Worm (Caenorhabditis elegans): ENCODE results near the gene adah-1.

Gene adah-1

ce11 chrIV:7010195-7010594 lies 13.8 kb upstream of the adah-1 start:
- TF ChIP-seq F13H6.1 (tag; optimal IDR thresholded peaks at IDR 0.05): no peak
- TF ChIP-seq nhr-237 (tag; optimal IDR thresholded peaks at IDR 0.05): no peak
- TF ChIP-seq nhr-11 (tag; optimal IDR thresholded peaks at IDR 0.05): no peak
- no peak for TF ChIP-seq unc-55 (GFP tag; optimal IDR thresholded peaks at IDR 0.05)
- no peak for TF ChIP-seq nhr-23 (tag; optimal IDR thresholded peaks at IDR 0.05)
- no peak for TF ChIP-seq lin-13 (GFP tag; optimal IDR thresholded peaks at IDR 0.05)
- TF ChIP-seq alr-1 (tag; optimal IDR thresholded peaks at IDR 0.05): no peak
- no peak for TF ChIP-seq Y55F3AM.14 (GFP tag; optimal IDR thresholded peaks at IDR 0.05)

- TF ChIP-seq ceh-16 (tag; optimal IDR thresholded peaks at IDR 0.05): no peak
- no peak for TF ChIP-seq mdl-1 (tag; optimal IDR thresholded peaks at IDR 0.05)
- TF ChIP-seq nhr-10 (tag; optimal IDR thresholded peaks at IDR 0.05): no peak
- no peak for TF ChIP-seq sem-4 (tag; optimal IDR thresholded peaks at IDR 0.05)
- no peak for TF ChIP-seq nhr-21 (tag; optimal IDR thresholded peaks at IDR 0.05)
- no peak for TF ChIP-seq ztf-11 (tag; optimal IDR thresholded peaks at IDR 0.05)
- TF ChIP-seq lin-39 (tag; optimal IDR thresholded peaks at IDR 0.05): no peak
- no peak for TF ChIP-seq ztf-1 (GFP tag; conservative IDR thresholded peaks at IDR 0.05)
- TF ChIP-seq gmeb-1 (tag; optimal IDR thresholded peaks at IDR 0.05): no peak
- TF ChIP-seq nhr-25 (tag; optimal IDR thresholded peaks at IDR 0.05): no peak
- TF ChIP-seq blmp-1 (tag; optimal IDR thresholded peaks at IDR 0.05; ENCODE audit: insufficient read depth): no peak
- TF ChIP-seq sma-3 (GFP tag; optimal IDR thresholded peaks at IDR 0.05): no peak
- TF ChIP-seq nhr-11 (tag; optimal IDR thresholded peaks at IDR 0.05): no peak
- TF ChIP-seq mab-5 (tag; optimal IDR thresholded peaks at IDR 0.05): no peak
- TF ChIP-seq Y55F3AM.14 (GFP tag; optimal IDR thresholded peaks at IDR 0.05): no peak
These were observed 13.2 kb upstream of the adah-1 start, which contains the start of gene C25A8.1 for ce11 chrIV:7010835-7011234. Gene C25A8.1, plus strand, starts transcription at chrIV:7011135.

- TF ChIP-seq elt-3 (tag; optimal IDR thresholded peaks at IDR 0.05) (no peak), sma-3 (GFP tag; optimal IDR thresholded peaks at IDR 0.05) (no peak), mab-5 (tag; optimal IDR thresholded peaks at IDR 0.05) (no peak), egl-27 (tag; optimal IDR thresholded peaks at IDR 0.05) (no peak), nhr-11 (tag; optimal IDR thresholded peaks at IDR 0.05) (no peak), skn-1 (tag; optimal IDR thresholded peaks at IDR 0.05) (no peak), nhr-6 (tag; optimal IDR thresholded peaks at IDR 0.05) (no peak), ztf-4 (tag; optimal IDR thresholded peaks at IDR 0.05) (no peak), nhr-12 (tag; optimal IDR thresholded peaks at IDR 0.05) (no peak)
These were observed 12.3 kb upstream of the adah-1 start, which contains the start of gene trxr-1 for ce11 chrIV:7011728-7012127. Gene trxr-1, plus strand, starts transcription at chrIV:7011954.

ce11 chrIV:7012214-7012613 lies 11.8 kb upstream of the adah-1 start:
- no peak for TF ChIP-seq dmd-4 (tag; optimal IDR thresholded peaks at IDR 0.05)

- no peak for TF ChIP-seq ama-1 (optimal IDR thresholded peaks at IDR 0.05)
- TF ChIP-seq unc-55 (GFP tag; optimal IDR thresholded peaks at IDR 0.05): peak; percentile 42
- TF ChIP-seq lsy-2 (tag; optimal IDR thresholded peaks at IDR 0.05): no peak
- no peak for TF ChIP-seq crh-2 (tag; optimal IDR thresholded peaks at IDR 0.05)
- peak; percentile 42 for TF ChIP-seq C34F6.9 (tag; optimal IDR thresholded peaks at IDR 0.05)
- TF ChIP-seq lin-13 (GFP tag; optimal IDR thresholded peaks at IDR 0.05): no peak
- TF ChIP-seq sem-4 (tag; optimal IDR thresholded peaks at IDR 0.05): no peak
- no peak for TF ChIP-seq alr-1 (tag; optimal IDR thresholded peaks at IDR 0.05)
- TF ChIP-seq elt-3 (tag; optimal IDR thresholded peaks at IDR 0.05): no peak
- TF ChIP-seq nhr-11 (tag; optimal IDR thresholded peaks at IDR 0.05): no peak
- peak; percentile 34 for TF ChIP-seq fos-1 (tag; optimal IDR thresholded peaks at IDR 0.05)
- no peak for TF ChIP-seq nhr-21 (tag; optimal IDR thresholded peaks at IDR 0.05)
- no peak for TF ChIP-seq nhr-237 (tag; optimal IDR thresholded peaks at IDR 0.05)
- TF ChIP-seq blmp-1 (tag; optimal IDR thresholded peaks at IDR 0.05; ENCODE audit: insufficient read depth): no peak
- no peak for TF ChIP-seq Y55F3AM.14 (GFP tag; optimal IDR thresholded peaks at IDR 0.05)
- no peak for TF ChIP-seq mdl-1 (tag; optimal IDR thresholded peaks at IDR 0.05)
- no peak for TF ChIP-seq aly-2 (tag; optimal IDR thresholded peaks at IDR 0.05)
- no peak for TF ChIP-seq nhr-12 (tag; optimal IDR thresholded peaks at IDR 0.05)
These were observed 11.1 kb upstream of the adah-1 start for ce11 chrIV:7012731-7013445.

Measured in whole organism, L2 larva.